Fruit fly (Drosophila melanogaster): ENCODE data around the gene Acn.

The Acn gene

DNA sequence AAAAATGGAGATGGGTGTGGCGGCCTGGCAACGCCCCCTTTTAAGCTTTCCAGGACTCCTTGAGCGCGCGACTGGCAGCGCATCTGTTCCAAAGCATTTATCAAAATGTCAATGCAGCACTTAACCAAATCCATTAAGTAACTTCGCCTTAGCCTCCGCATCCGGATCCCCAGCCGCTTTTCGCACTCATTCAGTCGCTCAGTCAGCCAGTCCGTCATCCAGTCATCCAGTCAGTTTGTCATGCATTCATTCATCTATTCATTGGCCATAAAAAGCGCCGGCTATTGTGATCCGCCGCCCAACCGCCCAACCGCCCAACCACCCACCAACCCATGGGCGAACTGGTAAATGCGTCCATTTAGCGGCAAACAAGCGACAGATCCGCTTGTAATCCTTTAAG, 43.7 kb downstream of the Acn start:
- TF ChIP-seq toe (GFP tag; optimal IDR thresholded peaks at IDR 0.05) (no peak), Clk (GFP tag; optimal IDR thresholded peaks at IDR 0.05) (no peak), Hr96 (GFP tag; optimal IDR thresholded peaks at IDR 0.05) (no peak), pad (GFP tag; optimal IDR thresholded peaks at IDR 0.05) (no peak), CG5204 (GFP tag; optimal IDR thresholded peaks at IDR 0.05) (no peak), ovo (GFP tag; optimal IDR thresholded peaks at IDR 0.05) (no peak), Mnt (GFP tag; optimal IDR thresholded peaks at IDR 0.05) (no peak), CG7045 (GFP tag; optimal IDR thresholded peaks at IDR 0.05) (no peak), CG7101 (tag; optimal IDR thresholded peaks at IDR 0.05) (no peak), CG11617 (GFP tag; optimal IDR thresholded peaks at IDR 0.05) (no peak), kay (GFP tag; ENCODE audit: borderline replicate concordance) (no peak)

DNA sequence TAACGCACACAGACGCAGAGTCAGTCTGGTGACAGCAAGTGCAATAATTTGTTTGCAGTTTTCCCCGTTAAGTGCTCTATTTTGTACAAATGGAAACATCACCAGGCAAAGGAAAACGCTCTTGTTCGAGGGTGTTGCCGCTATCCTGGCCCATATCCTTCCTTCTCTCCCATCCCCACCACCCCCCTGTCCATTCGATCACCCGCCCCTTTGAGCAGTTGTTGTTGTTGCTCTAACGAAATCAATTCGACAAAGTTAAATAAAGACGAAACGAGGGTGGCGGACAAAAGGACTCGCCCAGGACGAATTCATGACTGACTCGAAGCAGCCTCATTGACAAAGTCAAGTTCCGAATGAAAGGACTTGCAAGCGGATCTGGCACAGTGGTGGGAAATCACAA, 44.2 kb downstream of the Acn start:
- TF ChIP-seq cic (GFP tag; optimal IDR thresholded peaks at IDR 0.05) (no peak), CG5204 (GFP tag; optimal IDR thresholded peaks at IDR 0.05) (no peak), kay (GFP tag; ENCODE audit: borderline replicate concordance) (no peak), CG11617 (GFP tag; optimal IDR thresholded peaks at IDR 0.05) (no peak), cnc (optimal IDR thresholded peaks at IDR 0.05) (no peak), Hr96 (GFP tag; optimal IDR thresholded peaks at IDR 0.05) (no peak), CG7045 (GFP tag; optimal IDR thresholded peaks at IDR 0.05) (no peak), CG7101 (tag; optimal IDR thresholded peaks at IDR 0.05) (no peak), toe (GFP tag; optimal IDR thresholded peaks at IDR 0.05) (no peak), Mnt (GFP tag; optimal IDR thresholded peaks at IDR 0.05) (no peak), pad (GFP tag; optimal IDR thresholded peaks at IDR 0.05) (no peak), Crg-1 (GFP tag; optimal IDR thresholded peaks at IDR 0.05) (no peak), CG33017 (tag; optimal IDR thresholded peaks at IDR 0.05) (no peak), bab1 (GFP tag; optimal IDR thresholded peaks at IDR 0.05) (no peak), Clk (GFP tag; optimal IDR thresholded peaks at IDR 0.05) (no peak), ovo (GFP tag; optimal IDR thresholded peaks at IDR 0.05) (no peak), tj (GFP tag; optimal IDR thresholded peaks at IDR 0.05) (no peak), CG14711 (tag; optimal IDR thresholded peaks at IDR 0.05) (no peak), CG12768 (GFP tag; optimal IDR thresholded peaks at IDR 0.05) (no peak)

DNA sequence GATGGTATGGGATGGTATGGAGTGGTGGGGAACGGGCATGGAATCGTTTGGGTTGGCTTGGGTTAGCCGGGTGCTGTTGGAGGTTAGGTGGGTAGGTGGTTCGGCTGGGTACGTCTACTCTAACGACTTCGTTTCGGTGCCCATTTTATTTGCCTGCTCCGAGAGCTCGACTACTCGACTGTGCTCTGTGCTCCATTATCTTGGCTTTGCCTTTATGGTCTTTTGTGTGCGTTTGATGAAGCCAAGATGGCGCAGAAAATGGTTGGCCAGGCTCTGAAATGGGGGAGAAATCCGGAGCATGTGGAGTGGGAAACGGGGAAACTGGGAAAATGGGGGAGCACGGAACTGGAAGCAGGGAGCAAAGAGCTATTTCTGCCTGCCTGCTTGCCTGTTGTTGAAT, 48.7 kb downstream of the Acn start:
- TF ChIP-seq kay (GFP tag; ENCODE audit: borderline replicate concordance) (no peak), Clk (GFP tag; optimal IDR thresholded peaks at IDR 0.05) (no peak)

DNA sequence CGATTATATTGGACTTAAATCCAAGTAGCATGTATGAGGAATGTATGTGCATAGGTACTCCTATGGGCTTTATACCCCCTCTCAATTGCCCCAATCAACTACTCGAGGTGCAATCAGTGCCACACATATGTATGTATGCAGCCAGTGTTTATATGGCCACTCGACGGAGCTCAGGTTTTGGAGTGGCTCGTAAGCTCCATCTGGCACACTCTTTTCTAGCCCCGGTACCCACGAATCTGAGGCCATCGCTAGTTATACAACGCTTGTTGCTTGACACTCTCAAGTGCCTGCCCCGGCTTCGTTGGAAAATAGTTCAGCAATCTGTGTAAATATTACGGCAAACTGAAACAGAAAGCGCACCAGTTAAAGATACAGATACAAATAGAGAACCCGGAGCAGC, 51.2 kb downstream of the Acn start:
- TF ChIP-seq CG1620 (GFP tag; optimal IDR thresholded peaks at IDR 0.05) (no peak), CG33017 (tag; optimal IDR thresholded peaks at IDR 0.05) (no peak)

DNA sequence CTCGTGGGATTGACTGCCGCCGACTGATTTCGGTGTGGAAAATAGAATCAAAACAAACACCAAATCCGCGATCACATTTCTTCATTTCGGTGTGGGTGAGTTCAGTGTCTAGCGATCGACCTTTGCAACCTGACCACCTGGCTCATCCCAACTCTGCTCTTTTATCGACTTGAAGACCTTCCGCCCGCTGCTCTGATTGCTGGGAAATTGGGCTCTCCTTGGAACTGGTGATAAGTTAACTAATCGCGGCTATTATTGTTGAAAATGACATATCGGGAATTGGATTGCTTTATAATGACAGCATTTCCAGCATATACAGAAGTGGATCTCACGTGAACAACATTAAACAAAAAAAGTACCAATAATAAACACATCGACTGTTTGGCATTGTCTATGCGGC, 52.2 kb downstream of the Acn start:
- TF ChIP-seq CG7101 (tag; optimal IDR thresholded peaks at IDR 0.05) (no peak), CG1620 (GFP tag; optimal IDR thresholded peaks at IDR 0.05) (no peak), ovo (GFP tag; optimal IDR thresholded peaks at IDR 0.05) (no peak), CG14711 (tag; optimal IDR thresholded peaks at IDR 0.05) (no peak), Crg-1 (GFP tag; optimal IDR thresholded peaks at IDR 0.05) (no peak)
